Worm (Caenorhabditis elegans) whole organism, L1 larva: ENCODE data around the gene scl-10.

ENCODE experiments used
- C16A3.4 ChIP-seq: fragments of 150-350 bp; optimal IDR thresholded peaks from 2 replicates; lab custom pipeline; 2014; ENCODE audit warnings: missing biosample characterization, missing genetic modification characterization
- F16B12.6 ChIP-seq: fragments of 150-350 bp; optimal IDR thresholded peaks from 2 replicates; lab custom pipeline; 2014; ENCODE audit warnings: missing biosample characterization, missing genetic modification characterization
- aha-1 ChIP-seq: fragments of 150-350 bp; optimal IDR thresholded peaks from 2 replicates; lab custom pipeline; 2014; ENCODE audit warnings: missing biosample characterization, missing genetic modification characterization
- aly-2 ChIP-seq: fragments of 150-350 bp; optimal IDR thresholded peaks from 2 replicates; lab custom pipeline; 2014; ENCODE audit warnings: missing biosample characterization, missing genetic modification characterization
- ama-1 ChIP-seq: fragments of 150-350 bp; optimal IDR thresholded peaks from 2 replicates; lab custom pipeline; 2014
- blmp-1 ChIP-seq: fragments of 150-350 bp; optimal IDR thresholded peaks from 2 replicates; lab custom pipeline; 2014; ENCODE audit warnings: missing biosample characterization, missing genetic modification characterization
- ceh-82 ChIP-seq, 3 experiments: fragments of 150-350 bp in 1 of 3; sonication (generic microtip) in 2 of 3; optimal IDR thresholded peaks; 2 replicates each; lab custom pipeline; 2014 to 2017; ENCODE audit warnings: missing biosample characterization in 3 of 3, missing genetic modification characterization in 3 of 3
- dpl-1 ChIP-seq, 3 experiments: fragments of 150-350 bp in 2 of 3; sonication (generic microtip) in 1 of 3; optimal IDR thresholded peaks; 2 replicates each; lab custom pipeline; 2014 to 2017; ENCODE audit warnings: missing biosample characterization in 3 of 3, missing genetic modification characterization in 3 of 3, missing genetic modification reagents in 3 of 3
- efl-1 ChIP-seq, 4 experiments: fragments of 150-350 bp; optimal IDR thresholded peaks in 3 of 4; peaks in 1 of 4; 1 replicate in 1 of 4; 2 replicates in 3 of 4; lab custom pipeline; 2014; ENCODE audit warnings: missing biosample characterization in 2 of 4, missing genetic modification characterization in 2 of 4, missing genetic modification reagents in 2 of 4
- egl-13 ChIP-seq: sonication (generic microtip); optimal IDR thresholded peaks from 2 replicates; lab custom pipeline; 2016; ENCODE audit warnings: missing genotype, missing genetic modification reagents, missing genetic modification characterization, missing compliant biosample characterization
- egl-27 ChIP-seq, 2 experiments: fragments of 150-350 bp in 1 of 2; sonication (generic microtip); optimal IDR thresholded peaks; 3 replicates each; lab custom pipeline; 2017 to 2018; ENCODE audit warnings: missing biosample characterization in 2 of 2, missing genetic modification characterization in 2 of 2, missing genetic modification reagents in 2 of 2
- elt-3 ChIP-seq, 6 experiments: fragments of 150-350 bp in 1 of 6; sonication (generic microtip); optimal IDR thresholded peaks; 2 replicates each; lab custom pipeline; 2017 to 2018; ENCODE audit warnings: missing biosample characterization in 6 of 6, missing genetic modification characterization in 6 of 6, inconsistent platforms in 1 of 6
- fkh-8 ChIP-seq: sonication (generic microtip); optimal IDR thresholded peaks from 2 replicates; lab custom pipeline; 2016; ENCODE audit warnings: mild to moderate bottlenecking, missing genetic modification characterization, missing compliant biosample characterization
- fos-1 ChIP-seq: fragments of 150-350 bp; optimal IDR thresholded peaks from 2 replicates; lab custom pipeline; 2014; ENCODE audit warnings: missing biosample characterization, missing genetic modification characterization
- hlh-4 ChIP-seq: sonication (generic microtip); optimal IDR thresholded peaks from 2 replicates; lab custom pipeline; 2016; ENCODE audit warnings: mild to moderate bottlenecking, missing genetic modification characterization, missing compliant biosample characterization
- hpl-2 ChIP-seq: fragments of 150-350 bp; optimal IDR thresholded peaks from 2 replicates; lab custom pipeline; 2014; ENCODE audit warnings: missing biosample characterization, missing genetic modification reagents, missing genetic modification characterization
- irx-1 ChIP-seq: sonication (generic microtip); optimal IDR thresholded peaks from 2 replicates; lab custom pipeline; 2016; ENCODE audit warnings: missing genetic modification characterization, missing compliant biosample characterization
- isw-1 ChIP-seq: fragments of 200-800 bp; sonication (Bioruptor generic); IDR thresholded peaks from 2 replicates; pipeline ENCODE4 v1.3.6; 2022; ENCODE audit warnings: missing genetic modification characterization, missing compliant biosample characterization
- lin-13 ChIP-seq: fragments of 150-350 bp; optimal IDR thresholded peaks from 2 replicates; lab custom pipeline; 2014; ENCODE audit warnings: missing biosample characterization, missing genetic modification reagents, missing genetic modification characterization
- lin-15B ChIP-seq: fragments of 150-350 bp; sonication (generic microtip); optimal IDR thresholded peaks from 3 replicates; lab custom pipeline; 2014; ENCODE audit warnings: missing biosample characterization, missing genetic modification characterization
- lin-35 ChIP-seq, 2 experiments: fragments of 150-350 bp; optimal IDR thresholded peaks; 2 replicates each; lab custom pipeline; 2014; ENCODE audit warnings: missing biosample characterization in 2 of 2, missing genetic modification characterization in 2 of 2, missing genetic modification reagents in 2 of 2
- lir-3 ChIP-seq: sonication (generic microtip); optimal IDR thresholded peaks from 2 replicates; lab custom pipeline; 2016; ENCODE audit warnings: mild to moderate bottlenecking, missing genetic modification characterization, moderate library complexity, missing compliant biosample characterization; ENCODE audit not compliant: poor library complexity
- lsy-2 ChIP-seq, 2 experiments: fragments of 150-350 bp; optimal IDR thresholded peaks; 2 replicates each; lab custom pipeline; 2014; ENCODE audit warnings: missing biosample characterization in 2 of 2, missing genetic modification characterization in 2 of 2
- mab-9 ChIP-seq: fragments of 200-800 bp; sonication (Bioruptor generic); IDR thresholded peaks from 2 replicates; pipeline ENCODE4 v1.3.6; 2022; ENCODE audit warnings: missing genetic modification reagents, missing genetic modification characterization, missing compliant biosample characterization
- mdl-1 ChIP-seq, 2 experiments: fragments of 150-350 bp; optimal IDR thresholded peaks; 2 replicates each; lab custom pipeline; 2014 to 2017; ENCODE audit warnings: missing biosample characterization in 2 of 2, missing genetic modification characterization in 2 of 2, inconsistent platforms in 1 of 2
- mep-1 ChIP-seq: fragments of 150-350 bp; optimal IDR thresholded peaks from 2 replicates; lab custom pipeline; 2014; ENCODE audit warnings: missing biosample characterization, missing genetic modification characterization
- nhr-11 ChIP-seq: fragments of 150-350 bp; optimal IDR thresholded peaks from 2 replicates; lab custom pipeline; 2014; ENCODE audit warnings: missing biosample characterization, missing genetic modification characterization
- nhr-12 ChIP-seq: sonication (generic microtip); optimal IDR thresholded peaks from 2 replicates; lab custom pipeline; 2017; ENCODE audit warnings: missing biosample characterization, missing genetic modification characterization
- nhr-237 ChIP-seq: fragments of 150-350 bp; optimal IDR thresholded peaks from 2 replicates; lab custom pipeline; 2014; ENCODE audit warnings: missing biosample characterization, missing genetic modification characterization
- nhr-71 ChIP-seq: sonication (generic microtip); optimal IDR thresholded peaks from 2 replicates; lab custom pipeline; 2016; ENCODE audit warnings: mild to moderate bottlenecking, missing genetic modification characterization, moderate library complexity, missing compliant biosample characterization
- nhr-76 ChIP-seq: sonication (generic microtip); optimal IDR thresholded peaks from 2 replicates; lab custom pipeline; 2017; ENCODE audit warnings: missing biosample characterization, missing genetic modification characterization
- nhr-77 ChIP-seq: fragments of 150-350 bp; optimal IDR thresholded peaks from 2 replicates; lab custom pipeline; 2014; ENCODE audit warnings: missing biosample characterization, missing genetic modification characterization
- nhr-85 ChIP-seq: sonication (generic microtip); peaks from one replicate; lab custom pipeline; 2016; ENCODE audit warnings: missing genetic modification characterization, inconsistent platforms, missing compliant biosample characterization
- nhr-90 ChIP-seq: sonication (generic microtip); optimal IDR thresholded peaks from 2 replicates; lab custom pipeline; 2016; ENCODE audit warnings: mild to moderate bottlenecking, missing genetic modification characterization, missing compliant biosample characterization; ENCODE audit not compliant: poor library complexity
- pax-3 ChIP-seq: fragments of 200-800 bp; sonication (Bioruptor generic); optimal IDR thresholded peaks from 2 replicates; lab custom pipeline; 2018; ENCODE audit warnings: mild to moderate bottlenecking, missing genetic modification characterization, moderate library complexity, missing compliant biosample characterization
- rnt-1 ChIP-seq: sonication (generic microtip); optimal IDR thresholded peaks from 2 replicates; lab custom pipeline; 2016; ENCODE audit warnings: mild to moderate bottlenecking, missing genetic modification characterization, moderate library complexity, missing compliant biosample characterization
- snpc-4 ChIP-seq: fragments of 150-350 bp; optimal IDR thresholded peaks from 2 replicates; lab custom pipeline; 2014; ENCODE audit warnings: missing biosample characterization, missing genetic modification characterization
- swsn-7 ChIP-seq: sonication (generic microtip); optimal IDR thresholded peaks from 2 replicates; lab custom pipeline; 2016; ENCODE audit warnings: missing genetic modification characterization, missing compliant biosample characterization
- tbx-2 ChIP-seq: sonication (generic microtip); optimal IDR thresholded peaks from 2 replicates; lab custom pipeline; 2016; ENCODE audit warnings: missing genetic modification characterization, missing compliant biosample characterization
- unc-130 ChIP-seq: fragments of 150-350 bp; optimal IDR thresholded peaks from 2 replicates; lab custom pipeline; 2017; ENCODE audit warnings: missing biosample characterization, missing genetic modification characterization, inconsistent platforms
- unc-62 ChIP-seq: fragments of 150-350 bp; optimal IDR thresholded peaks from 2 replicates; lab custom pipeline; 2014; ENCODE audit warnings: missing biosample characterization, missing genetic modification reagents, missing genetic modification characterization
- unc-86 ChIP-seq: sonication (generic microtip); optimal IDR thresholded peaks from 2 replicates; lab custom pipeline; 2016; ENCODE audit warnings: missing genetic modification characterization, missing compliant biosample characterization
- xbp-1 ChIP-seq: sonication (generic microtip); optimal IDR thresholded peaks from 2 replicates; lab custom pipeline; 2016; ENCODE audit warnings: missing genetic modification characterization, missing compliant biosample characterization
- zip-4 ChIP-seq: fragments of 200-800 bp; sonication (Bioruptor generic); optimal IDR thresholded peaks from 2 replicates; lab custom pipeline; 2018; ENCODE audit warnings: mild to moderate bottlenecking, missing genetic modification characterization, moderate library complexity, missing compliant biosample characterization
- ztf-11 ChIP-seq, 2 experiments: sonication (generic microtip); optimal IDR thresholded peaks; 2 replicates each; lab custom pipeline; 2016 to 2017; ENCODE audit warnings: missing genetic modification characterization in 2 of 2, missing biosample characterization in 1 of 2, missing compliant biosample characterization in 1 of 2

The scl-10 gene

DNA sequence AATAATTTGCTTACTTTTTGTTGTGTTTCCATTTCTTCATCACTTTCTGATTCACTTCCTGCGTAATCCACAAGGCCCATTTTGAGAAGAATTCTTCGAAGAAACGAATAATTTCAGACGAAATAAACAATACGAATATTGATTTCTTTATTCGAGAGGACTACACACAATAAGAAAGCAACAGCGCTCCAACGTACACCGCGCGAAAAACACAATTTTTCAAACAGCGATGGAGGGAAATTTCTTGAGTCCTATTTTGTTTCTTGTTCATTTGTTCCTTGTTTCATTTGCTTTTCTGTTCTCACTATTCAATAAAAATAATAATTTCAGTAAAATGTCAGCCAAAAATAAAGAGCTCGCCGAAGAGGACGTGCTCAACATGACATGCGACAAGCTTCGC lies 45.4 kb downstream of the scl-10 start, which contains the start of the genes prcc-1 and C39E9.12 (continued):
- TF ChIP-seq zip-4 (GFP tag; lab: Kevin White, UChicago) (no peak), pax-3 (no peak), C16A3.4 (tag; lab: Kevin White, UChicago) (peak; percentile 85), aha-1 (no peak), rnt-1 (tag; lab: Kevin White, UChicago) (peak; percentile 79), nhr-71 (peak; percentile 73)

DNA sequence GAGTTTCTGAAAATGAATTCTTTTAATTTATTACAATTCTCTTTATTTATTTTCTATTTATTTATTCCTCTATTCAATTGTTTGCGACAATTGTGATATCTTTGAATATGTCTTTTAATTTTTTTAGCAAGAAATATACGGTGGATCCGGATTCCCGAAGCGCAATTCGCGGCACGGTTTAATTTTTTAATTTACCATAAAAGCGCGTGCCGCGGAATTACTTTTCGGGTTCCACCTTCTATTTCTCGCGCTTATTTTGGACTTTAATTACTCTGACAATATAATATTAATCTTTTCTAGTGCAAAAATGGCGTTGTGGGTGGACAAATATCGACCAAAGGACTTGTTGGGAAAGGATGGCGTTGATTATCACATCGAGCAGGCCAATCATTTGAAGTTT lies 47.2 kb downstream of the scl-10 start, which contains the start of gene rfc-3:
Gene rfc-3, plus strand, starts transcription at position 301 of the 400 bp plus-strand sequence.
- TF ChIP-seq nhr-11 (tag; lab: Kevin White, UChicago) (no peak), efl-1 (optimal IDR thresholded peaks at IDR 0.05; lab: Kevin White, UChicago) (no peak), efl-1 (GFP tag; optimal IDR thresholded peaks at IDR 0.05 in 1 of 2; lab: Kevin White, UChicago) (peak in 1 of 2 experiments; percentile 57), F16B12.6 (tag; lab: Kevin White, UChicago) (no peak)

- no peak for TF ChIP-seq lin-13 (GFP tag; lab: Kevin White, UChicago)
- TF ChIP-seq aly-2 (tag; lab: Kevin White, UChicago): peak; percentile 13
Measured at ce11 chrIV:13096778-13097177, 48.5 kb downstream of the scl-10 start.

ce11 chrIV:13098652-13099051 lies 50.4 kb downstream of the scl-10 start, which contains the start of the genes dli-1, tin-9.2 and exos-4.1:
Gene dli-1, minus strand, starts transcription at chrIV:13098792.
Gene tin-9.2, plus strand, starts transcription at chrIV:13098995.
Gene exos-4.1, plus strand, starts transcription at chrIV:13098999.
- TF ChIP-seq mdl-1 (tag; optimal IDR thresholded peaks at IDR 0.05; lab: Kevin White, UChicago) (peak in 1 of 2 experiments; percentile 49), swsn-7 (tag; lab: Kevin White, UChicago) (peak; percentile 74), nhr-90 (tag; lab: Kevin White, UChicago) (peak; percentile 63), egl-13 (peak; percentile 49), ama-1 (lab: Kevin White, UChicago) (peak; percentile 16), xbp-1 (tag; lab: Kevin White, UChicago) (peak; percentile 78), zip-4 (GFP tag; lab: Kevin White, UChicago) (peak; percentile 18), lir-3 (tag; lab: Kevin White, UChicago) (peak; percentile 46), unc-62 (no peak), nhr-85 (tag; lab: Kevin White, UChicago) (peak; percentile 83), nhr-71 (peak; percentile 88), unc-86 (tag; lab: Kevin White, UChicago) (peak; percentile 69), mep-1 (tag; lab: Kevin White, UChicago) (peak; percentile 95), efl-1 (optimal IDR thresholded peaks at IDR 0.05; lab: Kevin White, UChicago) (peak; percentile 82 to 84), efl-1 (GFP tag; optimal IDR thresholded peaks at IDR 0.05 in 1 of 2; lab: Kevin White, UChicago) (peak; percentile 82 to 97), C16A3.4 (tag; lab: Kevin White, UChicago) (peak; percentile 53), lin-35 (GFP tag; optimal IDR thresholded peaks at IDR 0.05; lab: Kevin White, UChicago) (peak; percentile 80 to 82), ceh-82 (tag; optimal IDR thresholded peaks at IDR 0.05; lab: Kevin White, UChicago) (peak; percentile 41 to 62 (median 62)), blmp-1 (tag; lab: Kevin White, UChicago) (peak; percentile 62), elt-3 (tag; optimal IDR thresholded peaks at IDR 0.05; lab: Kevin White, UChicago) (peak in 1 of 6 experiments; percentile 39), isw-1 (peak; percentile 79), egl-27 (tag; optimal IDR thresholded peaks at IDR 0.05; lab: Kevin White, UChicago) (no peak), nhr-76 (tag; lab: Kevin White, UChicago) (no peak), dpl-1 (GFP tag; optimal IDR thresholded peaks at IDR 0.05; lab: Kevin White, UChicago) (peak; percentile 73 to 84 (median 79)), lsy-2 (tag; optimal IDR thresholded peaks at IDR 0.05; lab: Kevin White, UChicago) (peak; percentile 89 to 90), lin-15B (peak; percentile 62), fkh-8 (tag; lab: Kevin White, UChicago) (peak; percentile 50), F16B12.6 (tag; lab: Kevin White, UChicago) (peak; percentile 94), ztf-11 (tag; optimal IDR thresholded peaks at IDR 0.05; lab: Kevin White, UChicago) (no peak), tbx-2 (tag; lab: Kevin White, UChicago) (peak; percentile 81), hlh-4 (no peak), mab-9 (peak; percentile 10; the same call in 1 of the 2 replicates), nhr-77 (tag; lab: Kevin White, UChicago) (peak; percentile 17), hpl-2 (GFP tag; lab: Kevin White, UChicago) (no peak), nhr-237 (no peak), fos-1 (tag; lab: Kevin White, UChicago) (peak; percentile 33), irx-1 (tag; lab: Kevin White, UChicago) (peak; percentile 51), unc-130 (tag; lab: Kevin White, UChicago) (no peak), lin-13 (GFP tag; lab: Kevin White, UChicago) (peak; percentile 25), snpc-4 (peak; percentile 57), nhr-12 (tag; lab: Kevin White, UChicago) (no peak)
